Worm (Caenorhabditis elegans): ENCODE data around the gene F09C8.2.
A peak's percentile ranks its signal among the peaks of the same experiment; 100 is the strongest.

The F09C8.2 gene

ce11 chrX:16144584-16144983, 2.2 kb downstream of the F09C8.2 start:
- TF ChIP-seq nhr-11 (tag; optimal IDR thresholded peaks at IDR 0.05), result no peak
- peak; percentile 72 for TF ChIP-seq snpc-4 (tag; optimal IDR thresholded peaks at IDR 0.05)
- TF ChIP-seq ceh-8 (GFP tag; optimal IDR thresholded peaks at IDR 0.05), result peak; percentile 9

- TF ChIP-seq ceh-8 (GFP tag; optimal IDR thresholded peaks at IDR 0.05) (no peak), sup-37 (GFP tag; optimal IDR thresholded peaks at IDR 0.05) (no peak), dpl-1 (GFP tag; optimal IDR thresholded peaks at IDR 0.05) (no peak), mep-1 (tag; optimal IDR thresholded peaks at IDR 0.05) (no peak), mdl-1 (tag; optimal IDR thresholded peaks at IDR 0.05) (peak in 1 of 2 experiments; percentile 49), fos-1 (tag; optimal IDR thresholded peaks at IDR 0.05) (no peak), lin-39 (tag; optimal IDR thresholded peaks at IDR 0.05) (no peak), tbx-2 (tag; optimal IDR thresholded peaks at IDR 0.05) (no peak), dsc-1 (tag; optimal IDR thresholded peaks at IDR 0.05) (no peak), lsy-2 (tag; optimal IDR thresholded peaks at IDR 0.05) (no peak), lin-14 (GFP tag; optimal IDR thresholded peaks at IDR 0.05) (peak; percentile 53), pax-3 (tag; optimal IDR thresholded peaks at IDR 0.05) (no peak), hlh-17 (GFP tag; optimal IDR thresholded peaks at IDR 0.05; ENCODE audit: borderline replicate concordance) (no peak), aly-2 (tag; optimal IDR thresholded peaks at IDR 0.05) (no peak), efl-3 (GFP tag; optimal IDR thresholded peaks at IDR 0.05) (no peak), snpc-4 (tag; optimal IDR thresholded peaks at IDR 0.05) (no peak), zag-1 (tag; optimal IDR thresholded peaks at IDR 0.05) (no peak), nhr-237 (tag; optimal IDR thresholded peaks at IDR 0.05) (no peak), mab-9 (GFP tag; IDR thresholded peaks at IDR 0.05) (no peak), nhr-85 (tag) (peak; percentile 75), nhr-71 (tag; optimal IDR thresholded peaks at IDR 0.05) (no peak), blmp-1 (tag; optimal IDR thresholded peaks at IDR 0.05) (no peak), skn-1 (tag; optimal IDR thresholded peaks at IDR 0.05) (no peak), hlh-4 (tag; optimal IDR thresholded peaks at IDR 0.05) (no peak), nhr-11 (tag; optimal IDR thresholded peaks at IDR 0.05) (no peak), F16B12.6 (tag; optimal IDR thresholded peaks at IDR 0.05) (no peak), efl-1 (optimal IDR thresholded peaks at IDR 0.05) (no peak), efl-1 (GFP tag; optimal IDR thresholded peaks at IDR 0.05 in 1 of 2) (peak in 1 of 2 experiments; percentile 82), snu-23 (GFP tag; optimal IDR thresholded peaks at IDR 0.05) (peak; percentile 24), rnt-1 (tag; optimal IDR thresholded peaks at IDR 0.05) (peak; percentile 4), ces-1 (GFP tag; optimal IDR thresholded peaks at IDR 0.05) (no peak), nhr-20 (tag; optimal IDR thresholded peaks at IDR 0.05) (peak; percentile 24), unc-130 (tag; optimal IDR thresholded peaks at IDR 0.05) (no peak), lin-35 (GFP tag; optimal IDR thresholded peaks at IDR 0.05) (no peak), ets-5 (GFP tag; IDR thresholded peaks at IDR 0.05) (no peak), zip-4 (GFP tag; optimal IDR thresholded peaks at IDR 0.05) (no peak), isw-1 (GFP tag; IDR thresholded peaks at IDR 0.05) (no peak)
Observed at ce11 chrX:16143853-16144252, 3.0 kb downstream of the F09C8.2 start.

ce11 chrX:16140822-16141221, 6.0 kb downstream of the F09C8.2 start:
- TF ChIP-seq jun-1 (tag; optimal IDR thresholded peaks at IDR 0.05) (no peak), lin-15B (tag; optimal IDR thresholded peaks at IDR 0.05) (no peak), pax-3 (tag; optimal IDR thresholded peaks at IDR 0.05) (no peak), blmp-1 (tag; optimal IDR thresholded peaks at IDR 0.05) (no peak), isw-1 (GFP tag; IDR thresholded peaks at IDR 0.05) (no peak), skn-1 (tag; optimal IDR thresholded peaks at IDR 0.05) (no peak), lsy-2 (tag; optimal IDR thresholded peaks at IDR 0.05) (no peak), unc-86 (tag; optimal IDR thresholded peaks at IDR 0.05) (no peak), nhr-12 (tag; optimal IDR thresholded peaks at IDR 0.05) (no peak), irx-1 (tag; optimal IDR thresholded peaks at IDR 0.05) (no peak)

Measured in whole organism, L1 larva.